Worm (Caenorhabditis elegans): Measurements from ENCODE around the gene vab-9.
A peak's percentile ranks its signal among the peaks of the same experiment; 100 is the strongest.

Gene vab-9

DNA sequence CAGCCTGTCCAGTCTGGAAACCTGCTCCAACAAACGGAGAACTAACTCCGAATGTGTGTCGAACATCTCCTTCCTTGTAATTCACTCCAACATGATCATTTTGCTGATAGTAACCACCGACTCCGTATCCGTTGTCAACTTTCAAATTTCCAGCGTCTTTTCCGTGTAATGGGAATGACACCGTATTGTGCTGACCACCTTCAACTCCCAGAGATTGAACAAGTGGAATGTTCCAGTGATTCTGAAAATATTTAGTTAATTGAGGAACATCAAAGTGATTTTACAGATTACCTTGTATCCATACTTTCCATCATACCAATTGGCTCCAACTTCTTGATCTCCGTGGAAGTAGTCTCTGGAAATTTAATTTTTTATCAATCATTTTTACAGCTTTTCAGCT is 9.6 kb downstream of the vab-9 start:
- TF ChIP-seq ceh-44 (GFP tag; IDR thresholded peaks at IDR 0.05) (no peak), aha-1 (tag) (peak; percentile 93)

ce11 chrII:8626598-8626997 is 10.9 kb downstream of the vab-9 start:
- TF ChIP-seq fkh-10 (GFP tag; optimal IDR thresholded peaks at IDR 0.05): no peak
- TF ChIP-seq unc-62 (GFP tag; optimal IDR thresholded peaks at IDR 0.05 in 1 of 2): peak in 1 of 2 experiments; percentile 78
- TF ChIP-seq unc-62 (tag; optimal IDR thresholded peaks at IDR 0.05): no peak
- no peak for TF ChIP-seq madf-9 (GFP tag; conservative IDR thresholded peaks at IDR 0.05)
- no peak for TF ChIP-seq zag-1 (tag; optimal IDR thresholded peaks at IDR 0.05)
- TF ChIP-seq lin-15B (tag; optimal IDR thresholded peaks at IDR 0.05): no peak
- no peak for TF ChIP-seq pqm-1 (tag; optimal IDR thresholded peaks at IDR 0.05)

DNA sequence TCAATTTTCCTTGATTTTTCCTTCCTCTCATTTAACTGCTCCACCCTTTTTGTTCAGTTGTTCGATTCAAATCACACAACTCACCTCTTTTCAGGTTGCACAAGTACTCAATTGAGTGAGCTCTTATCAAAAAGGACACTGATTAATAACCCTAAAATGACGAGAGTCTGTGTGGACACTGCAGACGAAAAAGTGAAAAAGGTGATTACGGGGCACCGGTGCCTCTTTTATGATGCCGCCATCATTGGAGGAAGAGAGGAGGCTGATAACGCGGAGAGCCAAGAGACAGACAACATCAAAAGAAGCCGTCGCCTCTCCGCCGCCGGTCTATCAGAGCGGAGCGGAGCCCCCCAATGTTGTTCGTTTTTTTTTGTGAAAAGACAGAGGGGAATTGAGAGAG is 12.4 kb downstream of the vab-9 start, which contains the start of gene sptf-2:
Gene sptf-2, plus strand, starts transcription at position 297 of the 400 bp plus-strand sequence.
- TF ChIP-seq cey-2 (tag; optimal IDR thresholded peaks at IDR 0.05; ENCODE audit: borderline replicate concordance, insufficient read depth) (no peak), ces-1 (GFP tag; optimal IDR thresholded peaks at IDR 0.05) (no peak), dmd-6 (GFP tag; IDR thresholded peaks at IDR 0.05) (peak; percentile 84), zip-2 (tag; optimal IDR thresholded peaks at IDR 0.05) (no peak), nhr-77 (tag; optimal IDR thresholded peaks at IDR 0.05) (peak; percentile 76), set-16 (GFP tag; IDR thresholded peaks at IDR 0.05) (no peak; the same call in 1 of the 2 replicates), nhr-25 (tag; optimal IDR thresholded peaks at IDR 0.05; ENCODE audit: borderline replicate concordance, insufficient read depth) (no peak), mxl-3 (GFP tag; optimal IDR thresholded peaks at IDR 0.05) (peak; percentile 52), nhr-41 (GFP tag; IDR thresholded peaks at IDR 0.05) (peak; percentile 64; the same call in 1 of the 2 replicates), lin-1 (GFP tag; IDR thresholded peaks at IDR 0.05) (no peak; the same call in 1 of the 2 replicates), tra-1 (GFP tag; IDR thresholded peaks at IDR 0.05) (peak; percentile 86), gei-8 (GFP tag; optimal IDR thresholded peaks at IDR 0.05) (no peak), spr-3 (GFP tag; optimal IDR thresholded peaks at IDR 0.05) (no peak), Y48G9A.11 (GFP tag; IDR thresholded peaks at IDR 0.05) (no peak), vab-7 (GFP tag; IDR thresholded peaks at IDR 0.05) (no peak), nhr-237 (tag; optimal IDR thresholded peaks at IDR 0.05) (no peak), php-3 (GFP tag; IDR thresholded peaks at IDR 0.05) (peak; percentile 97), pqm-1 (tag; optimal IDR thresholded peaks at IDR 0.05) (peak; percentile 97), hlh-30 (tag; optimal IDR thresholded peaks at IDR 0.05; ENCODE audit: insufficient read depth) (no peak), nhr-28 (tag; optimal IDR thresholded peaks at IDR 0.05) (peak; percentile 92), rbr-2 (tag; optimal IDR thresholded peaks at IDR 0.05) (no peak), zfp-2 (tag; optimal IDR thresholded peaks at IDR 0.05) (no peak), ceh-62 (tag; optimal IDR thresholded peaks at IDR 0.05) (no peak), hif-1 (tag; optimal IDR thresholded peaks at IDR 0.05) (no peak), nhr-111 (GFP tag; optimal IDR thresholded peaks at IDR 0.05) (no peak), Y105C5A.15 (GFP tag; IDR thresholded peaks at IDR 0.05) (no peak), D1046.2 (GFP tag; IDR thresholded peaks at IDR 0.05) (no peak), snpc-4 (tag; optimal IDR thresholded peaks at IDR 0.05) (no peak), unc-130 (GFP tag; optimal IDR thresholded peaks at IDR 0.05) (no peak), nhr-6 (tag; optimal IDR thresholded peaks at IDR 0.05) (peak; percentile 59), dmd-8 (GFP tag; IDR thresholded peaks at IDR 0.05) (no peak), dve-1 (tag; optimal IDR thresholded peaks at IDR 0.05; ENCODE audit: insufficient read depth) (peak; percentile 79), snpc-1.2 (GFP tag; IDR thresholded peaks at IDR 0.05) (no peak), arid-1 (GFP tag; conservative IDR thresholded peaks at IDR 0.05) (no peak), aha-1 (tag) (peak; percentile 50), ZK546.5 (tag; optimal IDR thresholded peaks at IDR 0.05) (no peak), attf-4 (tag; optimal IDR thresholded peaks at IDR 0.05) (no peak), F44E2.7 (GFP tag; IDR thresholded peaks at IDR 0.05) (no peak), lin-15B (tag; optimal IDR thresholded peaks at IDR 0.05) (no peak), duxl-1 (tag; optimal IDR thresholded peaks at IDR 0.05; ENCODE audit: poor library complexity) (no peak), pha-4 (GFP tag; IDR thresholded peaks at IDR 0.05) (peak; percentile 34; the same call in 1 of the 2 replicates), pha-4 (tag; optimal IDR thresholded peaks at IDR 0.05) (no peak)
